Fruit fly (Drosophila melanogaster) whole organism, embryonic: ENCODE measurements around the gene Nadsyn.

Source experiments
- Adf1 ChIP-seq: fragments of 200-800 bp; sonication (Bioruptor generic); IDR thresholded peaks from 2 replicates; pipeline ENCODE4 v1.3.6; 2022; ENCODE audit warnings: missing biosample characterization, missing genetic modification characterization
- Antp ChIP-seq: fragments of 200-800 bp; sonication (Bioruptor generic); optimal IDR thresholded peaks from 3 replicates; lab custom pipeline; 2016; ENCODE audit warnings: missing biosample characterization, missing genetic modification characterization
- Atf6 ChIP-seq: fragments of 200-800 bp; sonication (Bioruptor generic); IDR thresholded peaks from 2 replicates; pipeline ENCODE4 v1.3.6; 2022; ENCODE audit warnings: missing biosample characterization, missing genetic modification characterization
- Bdp1 ChIP-seq: fragments of 200-800 bp; sonication (Bioruptor generic); optimal IDR thresholded peaks from 3 replicates; lab custom pipeline; 2016; ENCODE audit warnings: missing biosample characterization, missing genetic modification characterization
- Bgb ChIP-seq: fragments of 200-800 bp; sonication (Bioruptor generic); IDR thresholded peaks from 2 replicates; pipeline ENCODE4 v1.3.6; 2022; ENCODE audit warnings: missing biosample characterization, missing genetic modification characterization; ENCODE audit not compliant: partially characterized antibody
- Blimp-1 ChIP-seq: fragments of 200-800 bp; sonication (Bioruptor generic); optimal IDR thresholded peaks from 3 replicates; lab custom pipeline; 2018; ENCODE audit warnings: missing biosample characterization, missing genetic modification characterization, mild to moderate bottlenecking, moderate library complexity, missing genetic modification reagents
- C15 ChIP-seq: fragments of 200-800 bp; sonication (Bioruptor generic); IDR thresholded peaks from 3 replicates; pipeline ENCODE4 v1.3.6; 2022; ENCODE audit warnings: missing biosample characterization, missing genetic modification characterization
- CG10654 ChIP-seq: fragments of 200-800 bp; sonication (Bioruptor generic); optimal IDR thresholded peaks from 2 replicates; lab custom pipeline; 2016; ENCODE audit warnings: missing biosample characterization, missing genetic modification characterization
- CG10979 ChIP-seq: fragments of 200-800 bp; sonication (Bioruptor generic); optimal IDR thresholded peaks from 2 replicates; lab custom pipeline; 2018; ENCODE audit warnings: missing biosample characterization, mild to moderate bottlenecking, missing genetic modification characterization, moderate library complexity
- CG14441 ChIP-seq: fragments of 200-800 bp; sonication (Bioruptor generic); IDR thresholded peaks from 2 replicates; pipeline ENCODE4 v1.3.6; 2022; ENCODE audit warnings: missing biosample characterization, missing genetic modification characterization
- CG14710 ChIP-seq: fragments of 200-800 bp; sonication (Bioruptor generic); optimal IDR thresholded peaks from 3 replicates; lab custom pipeline; 2019; ENCODE audit warnings: missing biosample characterization, mild to moderate bottlenecking, missing genetic modification characterization, moderate library complexity
- CG15696 ChIP-seq: fragments of 200-800 bp; sonication (Bioruptor generic); optimal IDR thresholded peaks from 2 replicates; lab custom pipeline; 2019; ENCODE audit warnings: missing biosample characterization, mild to moderate bottlenecking, missing genetic modification characterization, moderate library complexity
- CG17186 ChIP-seq: fragments of 200-800 bp; sonication (Bioruptor generic); optimal IDR thresholded peaks from 3 replicates; lab custom pipeline; 2017; ENCODE audit warnings: missing biosample characterization, missing genetic modification reagents, missing genetic modification characterization
- CG2129 ChIP-seq: fragments of 200-800 bp; sonication (Bioruptor generic); IDR thresholded peaks from 2 replicates; pipeline ENCODE4 v1.3.6; 2022; ENCODE audit warnings: missing biosample characterization, missing genetic modification characterization; ENCODE audit not compliant: partially characterized antibody
- CG2712 ChIP-seq: fragments of 200-800 bp; optimal IDR thresholded peaks from 3 replicates; lab custom pipeline; 2019; ENCODE audit warnings: missing biosample characterization, mild to moderate bottlenecking, missing genetic modification characterization, moderate library complexity
- CG30431 ChIP-seq: fragments of 200-800 bp; sonication (Bioruptor generic); optimal IDR thresholded peaks from 2 replicates; lab custom pipeline; 2017; ENCODE audit warnings: missing biosample characterization, missing genetic modification characterization
- CG4854 ChIP-seq: fragments of 200-800 bp; sonication (Bioruptor generic); optimal IDR thresholded peaks from 2 replicates; lab custom pipeline; 2016; ENCODE audit warnings: missing biosample characterization, missing genetic modification characterization, inconsistent platforms
- CG6175 ChIP-seq: fragments of 200-800 bp; sonication (Bioruptor generic); IDR thresholded peaks from 3 replicates; pipeline ENCODE4 v1.3.6; 2022; ENCODE audit warnings: missing biosample characterization, missing genetic modification characterization
- CG6791 ChIP-seq: fragments of 200-800 bp; sonication (Bioruptor generic); IDR thresholded peaks from 3 replicates; pipeline ENCODE4 v1.3.6; 2022; ENCODE audit warnings: missing biosample characterization, missing genetic modification characterization; ENCODE audit not compliant: partially characterized antibody
- CG7987 ChIP-seq: fragments of 200-800 bp; sonication (Bioruptor generic); optimal IDR thresholded peaks from 2 replicates; lab custom pipeline; 2018; ENCODE audit warnings: missing biosample characterization, mild to moderate bottlenecking, missing genetic modification characterization, moderate library complexity
- CG9215 ChIP-seq: fragments of 200-800 bp; sonication (Bioruptor generic); IDR thresholded peaks from 2 replicates; pipeline ENCODE4 v1.3.6; 2022; ENCODE audit warnings: missing biosample characterization, missing genetic modification characterization
- Dref ChIP-seq: fragments of 200-800 bp; sonication (Bioruptor generic); IDR thresholded peaks from 2 replicates; pipeline ENCODE4 v1.3.6; 2022; ENCODE audit warnings: missing biosample characterization, missing genetic modification characterization
- Fer1 ChIP-seq: fragments of 200-800 bp; sonication (Bioruptor generic); optimal IDR thresholded peaks from 2 replicates; lab custom pipeline; 2017; ENCODE audit warnings: missing biosample characterization, mild to moderate bottlenecking, missing genetic modification characterization
- Fer3 ChIP-seq: fragments of 200-800 bp; sonication (Bioruptor generic); optimal IDR thresholded peaks from 2 replicates; lab custom pipeline; 2018; ENCODE audit warnings: missing biosample characterization, mild to moderate bottlenecking, missing genetic modification characterization, moderate library complexity
- H2.0 ChIP-seq: fragments of 200-800 bp; sonication (Bioruptor generic); IDR thresholded peaks from 2 replicates; pipeline ENCODE4 v1.3.6; 2022; ENCODE audit warnings: missing biosample characterization, missing genetic modification characterization
- HLH3B ChIP-seq: fragments of 200-800 bp; sonication (Bioruptor generic); IDR thresholded peaks from 2 replicates; pipeline ENCODE4 v1.3.6; 2022; ENCODE audit warnings: missing biosample characterization, missing genetic modification characterization
- Hmx ChIP-seq: fragments of 200-800 bp; sonication (Bioruptor generic); optimal IDR thresholded peaks from 2 replicates; lab custom pipeline; 2016; ENCODE audit warnings: missing biosample characterization, missing genetic modification characterization
- Hr3 ChIP-seq: fragments of 200-800 bp; sonication (Bioruptor generic); optimal IDR thresholded peaks from 3 replicates; lab custom pipeline; 2016; ENCODE audit warnings: missing biosample characterization, missing genetic modification characterization
- Hr51 ChIP-seq, 2 experiments: fragments of 200-800 bp; sonication (Bioruptor generic); optimal IDR thresholded peaks; 2 replicates in 1 of 2; 3 replicates in 1 of 2; lab custom pipeline; 2016 to 2018; ENCODE audit warnings: missing biosample characterization in 2 of 2, missing genetic modification characterization in 2 of 2, mild to moderate bottlenecking in 1 of 2, moderate library complexity in 1 of 2
- NC2α ChIP-seq: fragments of 200-800 bp; sonication (Bioruptor generic); optimal IDR thresholded peaks from 2 replicates; lab custom pipeline; 2016; ENCODE audit warnings: missing biosample characterization, missing genetic modification characterization
- NK7.1 ChIP-seq: fragments of 200-800 bp; sonication (Bioruptor generic); optimal IDR thresholded peaks from 3 replicates; lab custom pipeline; 2016; ENCODE audit warnings: missing biosample characterization, missing genetic modification characterization
- NfI ChIP-seq: fragments of 200-800 bp; sonication (Bioruptor generic); optimal IDR thresholded peaks from 3 replicates; lab custom pipeline; 2018; ENCODE audit warnings: missing biosample characterization, mild to moderate bottlenecking, missing genetic modification characterization, moderate library complexity
- Ptx1 ChIP-seq: fragments of 200-800 bp; sonication (Bioruptor generic); IDR thresholded peaks from 2 replicates; pipeline ENCODE4 v1.3.6; 2022; ENCODE audit warnings: missing biosample characterization, missing genetic modification characterization
- Rfx ChIP-seq: fragments of 200-800 bp; sonication (Bioruptor generic); IDR thresholded peaks from 2 replicates; pipeline ENCODE4 v1.3.6; 2022; ENCODE audit warnings: missing biosample characterization, missing genetic modification characterization
- Stat92E ChIP-seq, 3 experiments: fragments of >200 bp in 2 of 3; fragments of 200-800 bp in 1 of 3; sonication (Bioruptor generic) in 1 of 3; optimal IDR thresholded peaks; 2 replicates each; lab custom pipeline; 2017 to 2019; ENCODE audit warnings: missing biosample characterization in 3 of 3, missing genetic modification characterization in 3 of 3, mild to moderate bottlenecking in 1 of 3, moderate library complexity in 1 of 3
- Taf1 ChIP-seq: fragments of 200-800 bp; sonication (Bioruptor generic); IDR thresholded peaks from 2 replicates; pipeline ENCODE4 v1.3.6; 2022; ENCODE audit warnings: missing biosample characterization, missing genetic modification characterization
- amos ChIP-seq: fragments of 200-800 bp; sonication (Bioruptor generic); IDR thresholded peaks from 2 replicates; pipeline ENCODE4 v1.3.6; 2022; ENCODE audit warnings: missing biosample characterization, missing genetic modification characterization; ENCODE audit not compliant: partially characterized antibody
- az2 ChIP-seq: fragments of 200-800 bp; sonication (Bioruptor generic); optimal IDR thresholded peaks from 3 replicates; lab custom pipeline; 2016; ENCODE audit warnings: missing biosample characterization, missing genetic modification characterization
- chif ChIP-seq, 2 experiments: fragments of 200-800 bp; sonication (Bioruptor generic); optimal IDR thresholded peaks; 3 replicates each; lab custom pipeline; 2016; ENCODE audit warnings: missing biosample characterization in 2 of 2, missing genetic modification characterization in 2 of 2
- croc ChIP-seq: fragments of 200-800 bp; sonication (Bioruptor generic); conservative IDR thresholded peaks from 3 replicates; pipeline ENCODE4 v1.3.6; 2022; ENCODE audit warnings: missing biosample characterization, missing genetic modification characterization
- cwo ChIP-seq: fragments of 200-800 bp; sonication (Bioruptor generic); optimal IDR thresholded peaks from 3 replicates; lab custom pipeline; 2017; ENCODE audit warnings: missing biosample characterization, missing genetic modification characterization, mild to moderate bottlenecking, moderate library complexity, missing genetic modification reagents
- fd102C ChIP-seq: fragments of 200-800 bp; sonication (Bioruptor generic); optimal IDR thresholded peaks from 2 replicates; lab custom pipeline; 2018; ENCODE audit warnings: missing biosample characterization, mild to moderate bottlenecking, missing genetic modification characterization, moderate library complexity
- gem ChIP-seq: fragments of 200-800 bp; sonication (Bioruptor generic); optimal IDR thresholded peaks from 2 replicates; lab custom pipeline; 2019; ENCODE audit warnings: missing biosample characterization, mild to moderate bottlenecking, missing genetic modification characterization, moderate library complexity
- hbn ChIP-seq: fragments of 200-800 bp; sonication (Bioruptor generic); IDR thresholded peaks from 2 replicates; pipeline ENCODE4 v1.3.6; 2022; ENCODE audit warnings: missing biosample characterization, missing genetic modification characterization; ENCODE audit not compliant: partially characterized antibody
- onecut ChIP-seq: fragments of 200-800 bp; sonication (Bioruptor generic); IDR thresholded peaks from 2 replicates; pipeline ENCODE4 v1.3.6; 2022; ENCODE audit warnings: missing biosample characterization, missing genetic modification characterization
- slbo ChIP-seq: fragments of 200-800 bp; sonication (Bioruptor generic); IDR thresholded peaks from 2 replicates; pipeline ENCODE4 v1.3.6; 2022; ENCODE audit warnings: missing biosample characterization, missing genetic modification characterization
- toy ChIP-seq: fragments of 200-800 bp; sonication (Bioruptor generic); IDR thresholded peaks from 2 replicates; pipeline ENCODE4 v1.3.6; 2022; ENCODE audit warnings: missing biosample characterization, missing genetic modification characterization
- vnd ChIP-seq: fragments of 200-800 bp; sonication (Bioruptor generic); IDR thresholded peaks from 3 replicates; pipeline ENCODE4 v1.3.6; 2022; ENCODE audit warnings: missing biosample characterization, missing genetic modification characterization; ENCODE audit not compliant: partially characterized antibody
- wek ChIP-seq: fragments of 200-800 bp; sonication (Bioruptor generic); optimal IDR thresholded peaks from 3 replicates; lab custom pipeline; 2018; ENCODE audit warnings: missing biosample characterization, mild to moderate bottlenecking, missing genetic modification characterization, moderate library complexity

Nadsyn gene

dm6 chrX:13756776-13757312 is 38.8 kb upstream of the Nadsyn start, which contains the start of the genes CG32625 and Rtc1 (continued):
- peak; percentile 65 for TF ChIP-seq Rfx (GFP tag; lab: Robert Waterston, UW)
- TF ChIP-seq Ptx1 (GFP tag; lab: Robert Waterston, UW), result peak; percentile 42
- no peak for TF ChIP-seq CG7987 (GFP tag; lab: Kevin White, UChicago)
- TF ChIP-seq toy, result no peak
- TF ChIP-seq Fer3 (tag; lab: Kevin White, UChicago), result peak; percentile 46
- TF ChIP-seq Taf1, result peak; percentile 36; the same call in 1 of the 2 replicates
- peak; percentile 13 for TF ChIP-seq CG10654 (GFP tag; lab: Kevin White, UChicago)
- peak; percentile 74 for TF ChIP-seq gem (tag; lab: Kevin White, UChicago)
- no peak for TF ChIP-seq Hr3
- TF ChIP-seq CG6791, result peak; percentile 47; the same call in 1 of the 3 replicates
- peak in 1 of 2 experiments; percentile 67 for TF ChIP-seq Hr51 (GFP tag; optimal IDR thresholded peaks at IDR 0.05; lab: Kevin White, UChicago)
- 0 out of 2 replicates have a peak, but pooled peaks have one; percentile 30 for TF ChIP-seq Atf6 (GFP tag; lab: Robert Waterston, UW)
- peak; percentile 47 for TF ChIP-seq Fer1 (GFP tag; lab: Kevin White, UChicago)
- TF ChIP-seq CG2712 (tag; lab: Kevin White, UChicago), result peak; percentile 67
- peak; percentile 81 for TF ChIP-seq cwo (GFP tag; lab: Kevin White, UChicago)
- no peak for TF ChIP-seq fd102C (GFP tag; lab: Kevin White, UChicago)
- TF ChIP-seq Antp (GFP tag; lab: Kevin White, UChicago), result no peak
- no peak for TF ChIP-seq NK7.1 (GFP tag; lab: Kevin White, UChicago)
- TF ChIP-seq NC2α (GFP tag; lab: Kevin White, UChicago), result no peak
- TF ChIP-seq CG9215 (GFP tag; lab: Robert Waterston, UW), result no peak
- TF ChIP-seq Stat92E (GFP tag; optimal IDR thresholded peaks at IDR 0.05; lab: Kevin White, UChicago), result no peak
- TF ChIP-seq amos (GFP tag; lab: Robert Waterston, UW), result no peak; the same call in 1 of the 2 replicates
- TF ChIP-seq onecut (GFP tag; lab: Robert Waterston, UW), result no peak
- TF ChIP-seq C15, result no peak
- peak; percentile 52 for TF ChIP-seq Bgb (GFP tag; lab: Robert Waterston, UW)
- peak; percentile 61 for TF ChIP-seq CG15696 (tag; lab: Kevin White, UChicago)
- TF ChIP-seq croc (GFP tag; lab: Robert Waterston, UW), result no peak
- peak; percentile 36; the same call in 1 of the 2 replicates for TF ChIP-seq CG14441
- TF ChIP-seq chif (GFP tag; optimal IDR thresholded peaks at IDR 0.05; lab: Kevin White, UChicago), result no peak
- no peak for TF ChIP-seq wek
- peak; percentile 46 for TF ChIP-seq CG10979 (tag; lab: Kevin White, UChicago)
- TF ChIP-seq CG2129 (GFP tag; lab: Robert Waterston, UW), result 0 out of 2 replicates have a peak, but pooled peaks have one; percentile 20
- TF ChIP-seq Dref, result peak; percentile 83
- peak; percentile 21 for TF ChIP-seq CG4854
- TF ChIP-seq CG30431 (GFP tag; lab: Kevin White, UChicago), result no peak
- peak; percentile 73 for TF ChIP-seq slbo (GFP tag; lab: Robert Waterston, UW)
- TF ChIP-seq vnd (GFP tag; lab: Robert Waterston, UW), result 0 out of 3 replicates have a peak, but pooled peaks have one; percentile 12
- TF ChIP-seq Blimp-1 (GFP tag; lab: Kevin White, UChicago), result peak; percentile 52
- peak; percentile 49 for TF ChIP-seq az2 (GFP tag; lab: Kevin White, UChicago)
- TF ChIP-seq Hmx (GFP tag; lab: Kevin White, UChicago), result no peak
- peak; percentile 82 for TF ChIP-seq CG14710 (tag; lab: Kevin White, UChicago)
- no peak for TF ChIP-seq CG6175 (GFP tag; lab: Robert Waterston, UW)
- peak; percentile 40 for TF ChIP-seq NfI (GFP tag; lab: Kevin White, UChicago)
- no peak for TF ChIP-seq Bdp1 (GFP tag; lab: Kevin White, UChicago)
- no peak for TF ChIP-seq Adf1 (GFP tag; lab: Robert Waterston, UW)
- TF ChIP-seq CG17186 (GFP tag; lab: Kevin White, UChicago), result no peak
- TF ChIP-seq H2.0 (GFP tag; lab: Robert Waterston, UW), result no peak
- peak; percentile 24; the same call in 1 of the 2 replicates for TF ChIP-seq hbn (GFP tag; lab: Robert Waterston, UW)
- TF ChIP-seq HLH3B (GFP tag; lab: Robert Waterston, UW), result peak; percentile 27; the same call in 1 of the 2 replicates
